Worm (Caenorhabditis elegans) whole organism, L3 larva: ENCODE results near the gene aco-2.

ENCODE experiments used
- R02D3.7 ChIP-seq: fragments of 150-350 bp; optimal IDR thresholded peaks from 2 replicates; lab custom pipeline; 2014; ENCODE audit warnings: missing biosample characterization, missing genetic modification characterization
- ZK546.5 ChIP-seq: sonication (generic microtip); optimal IDR thresholded peaks from 2 replicates; lab custom pipeline; 2017; ENCODE audit warnings: missing biosample characterization, missing genetic modification characterization
- aly-2 ChIP-seq: fragments of 150-350 bp; optimal IDR thresholded peaks from 2 replicates; lab custom pipeline; 2014; ENCODE audit warnings: missing biosample characterization, missing genetic modification characterization
- ama-1 ChIP-seq: fragments of 150-350 bp; optimal IDR thresholded peaks from 2 replicates; lab custom pipeline; 2018
- ceh-16 ChIP-seq: sonication (generic microtip); optimal IDR thresholded peaks from 2 replicates; lab custom pipeline; 2017; ENCODE audit warnings: missing biosample characterization, missing genetic modification characterization
- ceh-28 ChIP-seq: fragments of 150-350 bp; optimal IDR thresholded peaks from 2 replicates; lab custom pipeline; 2014; ENCODE audit warnings: missing biosample characterization, missing genetic modification reagents, missing genetic modification characterization
- ceh-82 ChIP-seq: fragments of 150-350 bp; optimal IDR thresholded peaks from 2 replicates; lab custom pipeline; 2014; ENCODE audit warnings: missing biosample characterization, missing genetic modification characterization
- ceh-9 ChIP-seq: sonication (generic microtip); optimal IDR thresholded peaks from 2 replicates; lab custom pipeline; 2018; ENCODE audit warnings: missing biosample characterization, missing genetic modification characterization
- daf-12 ChIP-seq: fragments of 150-350 bp; optimal IDR thresholded peaks from 2 replicates; lab custom pipeline; 2014; ENCODE audit warnings: missing biosample characterization, missing genetic modification reagents, missing genetic modification characterization
- egl-27 ChIP-seq: sonication (generic microtip); optimal IDR thresholded peaks from 4 replicates; lab custom pipeline; 2017; ENCODE audit warnings: missing biosample characterization, missing genetic modification reagents, missing genetic modification characterization
- egl-5 ChIP-seq: fragments of 150-350 bp; optimal IDR thresholded peaks from 2 replicates; lab custom pipeline; 2017; ENCODE audit warnings: missing biosample characterization, missing genetic modification reagents, missing genetic modification characterization, inconsistent platforms
- elt-1 ChIP-seq: fragments of 150-350 bp; optimal IDR thresholded peaks from 2 replicates; lab custom pipeline; 2014; ENCODE audit warnings: missing biosample characterization, missing genetic modification characterization
- elt-2 ChIP-seq: sonication (generic microtip); optimal IDR thresholded peaks from 2 replicates; lab custom pipeline; 2016; ENCODE audit warnings: missing genetic modification reagents, mild to moderate bottlenecking, missing genetic modification characterization, missing compliant biosample characterization
- elt-3 ChIP-seq, 3 experiments: fragments of 150-350 bp in 1 of 3; sonication (generic microtip) in 2 of 3; optimal IDR thresholded peaks; 2 replicates in 2 of 3; 4 replicates in 1 of 3; lab custom pipeline; 2014 to 2017; ENCODE audit warnings: missing biosample characterization in 3 of 3, missing genetic modification characterization in 3 of 3
- eor-1 ChIP-seq, 2 experiments: fragments of 150-350 bp; optimal IDR thresholded peaks; 2 replicates each; lab custom pipeline; 2014 to 2018; ENCODE audit warnings: missing biosample characterization in 2 of 2, missing genetic modification characterization in 2 of 2
- fkh-10 ChIP-seq: sonication (generic microtip); optimal IDR thresholded peaks from 2 replicates; lab custom pipeline; 2017; ENCODE audit warnings: missing biosample characterization, missing genetic modification reagents, missing genetic modification characterization
- fkh-2 ChIP-seq: fragments of 150-350 bp; optimal IDR thresholded peaks from 2 replicates; lab custom pipeline; 2014; ENCODE audit warnings: missing biosample characterization, missing genetic modification reagents, missing genetic modification characterization
- fos-1 ChIP-seq: fragments of 150-350 bp; optimal IDR thresholded peaks from 2 replicates; lab custom pipeline; 2014; ENCODE audit warnings: missing biosample characterization, missing genetic modification characterization
- hmg-11 ChIP-seq: sonication (generic microtip); optimal IDR thresholded peaks from 2 replicates; lab custom pipeline; 2016; ENCODE audit warnings: missing genetic modification characterization, missing compliant biosample characterization
- jun-1 ChIP-seq: fragments of 150-350 bp; optimal IDR thresholded peaks from 2 replicates; lab custom pipeline; 2014; ENCODE audit warnings: missing biosample characterization, missing genetic modification reagents, missing genetic modification characterization
- lin-15B ChIP-seq: fragments of 150-350 bp; optimal IDR thresholded peaks from 2 replicates; lab custom pipeline; 2014; ENCODE audit warnings: missing biosample characterization, missing genetic modification characterization
- lin-39 ChIP-seq: fragments of 150-350 bp; optimal IDR thresholded peaks from 2 replicates; lab custom pipeline; 2018; ENCODE audit warnings: missing biosample characterization, missing genetic modification reagents, missing genetic modification characterization
- lsy-12 ChIP-seq: sonication (generic microtip); optimal IDR thresholded peaks from 2 replicates; lab custom pipeline; 2016; ENCODE audit warnings: mild to moderate bottlenecking, missing genetic modification characterization, missing compliant biosample characterization
- mdl-1 ChIP-seq: fragments of 150-350 bp; optimal IDR thresholded peaks from 2 replicates; lab custom pipeline; 2014; ENCODE audit warnings: missing biosample characterization, missing genetic modification characterization
- mml-1 ChIP-seq: fragments of 150-350 bp; sonication (generic microtip); optimal IDR thresholded peaks from 3 replicates; lab custom pipeline; 2014; ENCODE audit warnings: missing biosample characterization, missing genetic modification characterization
- nfya-1 ChIP-seq: sonication (generic microtip); optimal IDR thresholded peaks from 2 replicates; lab custom pipeline; 2017; ENCODE audit warnings: missing genetic modification characterization, mild to moderate bottlenecking, missing compliant biosample characterization, antibody characterized with exemption, moderate library complexity; ENCODE audit not compliant: insufficient read depth
- nhr-11 ChIP-seq: fragments of 150-350 bp; optimal IDR thresholded peaks from 2 replicates; lab custom pipeline; 2014; ENCODE audit warnings: missing biosample characterization, missing genetic modification characterization
- nhr-12 ChIP-seq: fragments of 150-350 bp; optimal IDR thresholded peaks from 2 replicates; lab custom pipeline; 2014; ENCODE audit warnings: missing biosample characterization, missing genetic modification characterization
- nhr-23 ChIP-seq: fragments of 150-350 bp; optimal IDR thresholded peaks from 2 replicates; lab custom pipeline; 2014; ENCODE audit warnings: missing biosample characterization, missing genetic modification reagents, missing genetic modification characterization
- nhr-237 ChIP-seq: fragments of 150-350 bp; optimal IDR thresholded peaks from 2 replicates; lab custom pipeline; 2014; ENCODE audit warnings: missing biosample characterization, missing genetic modification characterization
- nhr-25 ChIP-seq: sonication (generic microtip); optimal IDR thresholded peaks from 2 replicates; lab custom pipeline; 2017; ENCODE audit warnings: missing biosample characterization, missing genetic modification characterization
- nhr-28 ChIP-seq: fragments of 150-350 bp; optimal IDR thresholded peaks from 2 replicates; lab custom pipeline; 2014; ENCODE audit warnings: missing biosample characterization, missing genetic modification characterization
- nhr-43 ChIP-seq: sonication (generic microtip); optimal IDR thresholded peaks from 2 replicates; lab custom pipeline; 2016; ENCODE audit warnings: mild to moderate bottlenecking, missing genetic modification characterization, missing compliant biosample characterization; ENCODE audit not compliant: poor library complexity, severe bottlenecking
- nhr-67 ChIP-seq: fragments of 150-350 bp; optimal IDR thresholded peaks from 2 replicates; lab custom pipeline; 2014; ENCODE audit warnings: missing biosample characterization, missing genetic modification characterization
- nhr-76 ChIP-seq: fragments of 150-350 bp; sonication (generic microtip); optimal IDR thresholded peaks from 5 replicates; lab custom pipeline; 2014; ENCODE audit warnings: missing biosample characterization, missing genetic modification characterization
- nhr-77 ChIP-seq: fragments of 150-350 bp; optimal IDR thresholded peaks from 2 replicates; lab custom pipeline; 2014; ENCODE audit warnings: missing biosample characterization, missing genetic modification characterization
- pha-4 ChIP-seq: fragments of 150-350 bp; optimal IDR thresholded peaks from 2 replicates; lab custom pipeline; 2014; ENCODE audit warnings: missing biosample characterization, missing genetic modification reagents, missing genetic modification characterization
- pqm-1 ChIP-seq: fragments of 150-350 bp; optimal IDR thresholded peaks from 2 replicates; lab custom pipeline; 2017; ENCODE audit warnings: missing biosample characterization, missing genetic modification characterization, inconsistent platforms
- sea-2 ChIP-seq: fragments of 150-350 bp; sonication (generic microtip); optimal IDR thresholded peaks from 4 replicates; lab custom pipeline; 2014; ENCODE audit warnings: missing biosample characterization, missing genetic modification reagents, missing genetic modification characterization
- skn-1 ChIP-seq: fragments of 150-350 bp; optimal IDR thresholded peaks from 2 replicates; lab custom pipeline; 2014; ENCODE audit warnings: missing biosample characterization, missing genetic modification characterization
- snpc-4 ChIP-seq: fragments of 150-350 bp; optimal IDR thresholded peaks from 2 replicates; lab custom pipeline; 2014; ENCODE audit warnings: missing biosample characterization, missing genetic modification characterization
- tbx-2 ChIP-seq: sonication (generic microtip); optimal IDR thresholded peaks from 2 replicates; lab custom pipeline; 2016; ENCODE audit warnings: mild to moderate bottlenecking, missing genetic modification characterization, missing compliant biosample characterization
- unc-39 ChIP-seq: sonication (generic microtip); optimal IDR thresholded peaks from 4 replicates; lab custom pipeline; 2017; ENCODE audit warnings: missing biosample characterization, missing genetic modification characterization
- unc-62 ChIP-seq: fragments of 150-350 bp; sonication (generic microtip); optimal IDR thresholded peaks from 4 replicates; lab custom pipeline; 2014; ENCODE audit warnings: missing biosample characterization, missing genetic modification reagents, missing genetic modification characterization
- zag-1 ChIP-seq: fragments of 150-350 bp; optimal IDR thresholded peaks from 2 replicates; lab custom pipeline; 2014; ENCODE audit warnings: missing biosample characterization, missing genetic modification characterization
- ztf-11 ChIP-seq: fragments of 150-350 bp; optimal IDR thresholded peaks from 2 replicates; lab custom pipeline; 2014; ENCODE audit warnings: missing biosample characterization, missing genetic modification characterization
- ztf-4 ChIP-seq: fragments of 150-350 bp; optimal IDR thresholded peaks from 2 replicates; lab custom pipeline; 2014; ENCODE audit warnings: missing biosample characterization, missing genetic modification characterization

The aco-2 gene

ce11 chrIII:7973201-7973767 lies at the start of gene aco-2, which contains the start of gene eef-1B.1:
aco-2 (plus strand) TSS chrIII:7973717.
eef-1B.1 (minus strand) TSS chrIII:7973386.
- TF ChIP-seq ztf-4 (tag; lab: Kevin White, UChicago) (peak; percentile 11), mdl-1 (tag; lab: Kevin White, UChicago) (peak; percentile 45), nhr-67 (no peak), nhr-77 (tag; lab: Kevin White, UChicago) (no peak), snpc-4 (tag; lab: Kevin White, UChicago) (peak; percentile 85), skn-1 (peak; percentile 85), nfya-1 (tag; lab: Kevin White, UChicago) (peak; percentile 92), elt-3 (tag; optimal IDR thresholded peaks at IDR 0.05; lab: Kevin White, UChicago) (no peak), sea-2 (GFP tag; lab: Kevin White, UChicago) (no peak), nhr-237 (no peak), pqm-1 (tag; lab: Kevin White, UChicago) (peak; percentile 82), unc-62 (GFP tag; lab: Kevin White, UChicago) (no peak), ceh-82 (tag; lab: Kevin White, UChicago) (peak; percentile 73), ceh-9 (tag; lab: Kevin White, UChicago) (no peak), lin-15B (tag; lab: Kevin White, UChicago) (peak; percentile 95), jun-1 (tag; lab: Kevin White, UChicago) (peak; percentile 89), daf-12 (no peak), zag-1 (tag; lab: Kevin White, UChicago) (no peak), lsy-12 (tag; lab: Kevin White, UChicago) (peak; percentile 91), egl-5 (peak; percentile 85), lin-39 (tag; lab: Kevin White, UChicago) (peak; percentile 97), pha-4 (tag; lab: Kevin White, UChicago) (peak; percentile 96), ceh-28 (peak; percentile 75), nhr-28 (tag; lab: Kevin White, UChicago) (no peak), eor-1 (tag; optimal IDR thresholded peaks at IDR 0.05; lab: Kevin White, UChicago) (no peak), ZK546.5 (tag; lab: Kevin White, UChicago) (no peak), tbx-2 (tag; lab: Kevin White, UChicago) (peak; percentile 72), elt-1 (peak; percentile 28), nhr-43 (tag; lab: Kevin White, UChicago) (peak; percentile 89), nhr-11 (peak; percentile 36), nhr-12 (tag; lab: Kevin White, UChicago) (no peak), ztf-11 (tag; lab: Kevin White, UChicago) (no peak), fkh-10 (GFP tag; lab: Kevin White, UChicago) (peak; percentile 54), egl-27 (tag; lab: Kevin White, UChicago) (no peak), nhr-76 (no peak), fkh-2 (no peak), nhr-25 (tag; lab: Kevin White, UChicago) (peak; percentile 97), ama-1 (lab: Kevin White, UChicago) (peak; percentile 86), R02D3.7 (tag; lab: Kevin White, UChicago) (peak; percentile 85), unc-39 (tag; lab: Kevin White, UChicago) (no peak), nhr-23 (tag; lab: Kevin White, UChicago) (peak; percentile 98), fos-1 (tag; lab: Kevin White, UChicago) (no peak), aly-2 (tag; lab: Kevin White, UChicago) (peak; percentile 37), hmg-11 (tag; lab: Kevin White, UChicago) (peak; percentile 92), mml-1 (tag; lab: Kevin White, UChicago) (no peak), ceh-16 (tag; lab: Kevin White, UChicago) (no peak), elt-2 (tag; lab: Kevin White, UChicago) (peak; percentile 78)
